Fruit fly (Drosophila melanogaster): Measurements from ENCODE around the gene acj6.

- TF ChIP-seq psq (optimal IDR thresholded peaks at IDR 0.05) = no peak
- no peak for TF ChIP-seq ttk (optimal IDR thresholded peaks at IDR 0.05)
- TF ChIP-seq h (optimal IDR thresholded peaks at IDR 0.05) = no peak
- TF ChIP-seq Sin3A (optimal IDR thresholded peaks at IDR 0.05) = no peak
Observed at dm6 chrX:15342017-15342416, 36.8 kb downstream of the acj6 start, which contains the start of gene CG9123.

All from Kc167 (cell line).